Fruit fly (Drosophila melanogaster) whole organism, embryonic: ENCODE data around the gene CG11920.

Source experiments
- Adf1 ChIP-seq: fragments of 200-800 bp; sonication (Bioruptor generic); IDR thresholded peaks from 2 replicates; pipeline ENCODE4 v1.3.6; 2022; ENCODE audit warnings: missing biosample characterization, missing genetic modification characterization
- CG10431 ChIP-seq: fragments of 200-800 bp; sonication (Bioruptor generic); optimal IDR thresholded peaks from 3 replicates; lab custom pipeline; 2018; ENCODE audit warnings: missing biosample characterization, mild to moderate bottlenecking, missing genetic modification characterization
- CG10959 ChIP-seq: fragments of 200-800 bp; sonication (Bioruptor generic); IDR thresholded peaks from 2 replicates; pipeline ENCODE4 v1.3.6; 2022; ENCODE audit warnings: missing biosample characterization, missing genetic modification characterization
- CG11085 ChIP-seq: fragments of 200-800 bp; sonication (Bioruptor generic); IDR thresholded peaks from 2 replicates; pipeline ENCODE4 v1.3.6; 2022; ENCODE audit warnings: missing biosample characterization, missing genetic modification characterization
- CG11093 ChIP-seq: fragments of 200-800 bp; sonication (Bioruptor generic); IDR thresholded peaks from 3 replicates; pipeline ENCODE4 v1.3.6; 2022; ENCODE audit warnings: missing biosample characterization, missing genetic modification characterization
- CG11247 ChIP-seq: fragments of 200-800 bp; sonication (Bioruptor generic); IDR thresholded peaks from 2 replicates; pipeline ENCODE4 v1.3.6; 2022; ENCODE audit warnings: missing biosample characterization, missing genetic modification characterization
- CG11398 ChIP-seq: fragments of 200-800 bp; sonication (Bioruptor generic); optimal IDR thresholded peaks from 2 replicates; lab custom pipeline; 2016; ENCODE audit warnings: missing biosample characterization, missing genetic modification characterization
- CG11456 ChIP-seq: fragments of 200-800 bp; sonication (Bioruptor generic); IDR thresholded peaks from 3 replicates; pipeline ENCODE4 v1.3.6; 2022; ENCODE audit warnings: missing biosample characterization, missing genetic modification characterization
- CG11560 ChIP-seq: fragments of 200-800 bp; sonication (Bioruptor generic); IDR thresholded peaks from 3 replicates; pipeline ENCODE4 v1.3.6; 2022; ENCODE audit warnings: missing biosample characterization, missing genetic modification characterization
- CG11723 ChIP-seq: fragments of 200-800 bp; sonication (Bioruptor generic); optimal IDR thresholded peaks from 2 replicates; lab custom pipeline; 2017; ENCODE audit warnings: missing biosample characterization, mild to moderate bottlenecking, missing genetic modification characterization
- CG12219 ChIP-seq: fragments of 200-800 bp; sonication (Bioruptor generic); optimal IDR thresholded peaks from 3 replicates; lab custom pipeline; 2018; ENCODE audit warnings: missing biosample characterization, mild to moderate bottlenecking, missing genetic modification characterization
- CG1603 ChIP-seq: fragments of 200-800 bp; sonication (Bioruptor generic); optimal IDR thresholded peaks from 2 replicates; lab custom pipeline; 2019; ENCODE audit warnings: missing biosample characterization, mild to moderate bottlenecking, missing genetic modification characterization, moderate library complexity
- CG17912 ChIP-seq: fragments of 200-800 bp; sonication (Bioruptor generic); optimal IDR thresholded peaks from 2 replicates; lab custom pipeline; 2018; ENCODE audit warnings: missing biosample characterization, mild to moderate bottlenecking, missing genetic modification characterization
- CG18011 ChIP-seq: fragments of 200-800 bp; sonication (Bioruptor generic); optimal IDR thresholded peaks from 2 replicates; lab custom pipeline; 2017; ENCODE audit warnings: missing biosample characterization, missing genetic modification characterization, mild to moderate bottlenecking, moderate library complexity, missing genotype
- CG18262 ChIP-seq: fragments of 200-800 bp; optimal IDR thresholded peaks from 3 replicates; lab custom pipeline; 2019; ENCODE audit warnings: missing biosample characterization, mild to moderate bottlenecking, missing genetic modification characterization, moderate library complexity
- CG2202 ChIP-seq: fragments of 200-800 bp; sonication (Bioruptor generic); optimal IDR thresholded peaks from 2 replicates; lab custom pipeline; 2018; ENCODE audit warnings: missing biosample characterization, mild to moderate bottlenecking, missing genetic modification characterization
- CG3995 ChIP-seq: fragments of 200-800 bp; sonication (Bioruptor generic); optimal IDR thresholded peaks from 3 replicates; lab custom pipeline; 2016; ENCODE audit warnings: missing biosample characterization, missing genetic modification characterization
- CG4328 ChIP-seq: fragments of 200-800 bp; sonication (Bioruptor generic); optimal IDR thresholded peaks from 3 replicates; lab custom pipeline; 2017; ENCODE audit warnings: missing biosample characterization, missing genetic modification reagents, missing genetic modification characterization
- CG6689 ChIP-seq: fragments of 200-800 bp; sonication (Bioruptor generic); IDR thresholded peaks from 2 replicates; pipeline ENCODE4 v1.3.6; 2022; ENCODE audit warnings: missing biosample characterization, missing genetic modification characterization
- CG7556 ChIP-seq: fragments of 200-800 bp; sonication (Bioruptor generic); optimal IDR thresholded peaks from 2 replicates; lab custom pipeline; 2017; ENCODE audit warnings: missing biosample characterization, mild to moderate bottlenecking, missing genetic modification characterization
- CG7839 ChIP-seq: fragments of 200-800 bp; sonication (Bioruptor generic); optimal IDR thresholded peaks from 3 replicates; lab custom pipeline; 2018; ENCODE audit warnings: missing biosample characterization, mild to moderate bottlenecking, missing genetic modification characterization, moderate library complexity
- Dad ChIP-seq: fragments of 200-800 bp; sonication (Bioruptor generic); optimal IDR thresholded peaks from 3 replicates; lab custom pipeline; 2016; ENCODE audit warnings: missing biosample characterization, missing genetic modification characterization
- Doc3 ChIP-seq: fragments of 200-800 bp; sonication (Bioruptor generic); IDR thresholded peaks from 3 replicates; pipeline ENCODE4 v1.3.6; 2022; ENCODE audit warnings: missing biosample characterization, missing genetic modification characterization; ENCODE audit not compliant: partially characterized antibody
- Fer3 ChIP-seq: fragments of 200-800 bp; sonication (Bioruptor generic); optimal IDR thresholded peaks from 2 replicates; lab custom pipeline; 2018; ENCODE audit warnings: missing biosample characterization, mild to moderate bottlenecking, missing genetic modification characterization, moderate library complexity
- GATAe ChIP-seq: fragments of 200-800 bp; sonication (Bioruptor generic); conservative IDR thresholded peaks from 2 replicates; pipeline ENCODE4 v1.3.6; 2022; ENCODE audit warnings: missing biosample characterization, missing genetic modification characterization
- H2.0 ChIP-seq: fragments of 200-800 bp; sonication (Bioruptor generic); IDR thresholded peaks from 2 replicates; pipeline ENCODE4 v1.3.6; 2022; ENCODE audit warnings: missing biosample characterization, missing genetic modification characterization
- Med ChIP-seq: fragments of 200-800 bp; sonication (Bioruptor generic); peaks from one replicate; lab custom pipeline; 2016; ENCODE audit warnings: missing biosample characterization, missing genetic modification characterization, mild to moderate bottlenecking, inconsistent platforms, moderate library complexity
- NfI ChIP-seq: fragments of 200-800 bp; sonication (Bioruptor generic); optimal IDR thresholded peaks from 3 replicates; lab custom pipeline; 2018; ENCODE audit warnings: missing biosample characterization, mild to moderate bottlenecking, missing genetic modification characterization, moderate library complexity
- Stat92E ChIP-seq, 3 experiments: fragments of >200 bp in 2 of 3; fragments of 200-800 bp in 1 of 3; sonication (Bioruptor generic) in 1 of 3; optimal IDR thresholded peaks; 2 replicates each; lab custom pipeline; 2017 to 2019; ENCODE audit warnings: missing biosample characterization in 3 of 3, missing genetic modification characterization in 3 of 3, mild to moderate bottlenecking in 1 of 3, moderate library complexity in 1 of 3
- TFAM ChIP-seq: fragments of 200-800 bp; sonication (Bioruptor generic); optimal IDR thresholded peaks from 2 replicates; lab custom pipeline; 2017; ENCODE audit warnings: missing biosample characterization, missing genetic modification characterization, inconsistent platforms
- az2 ChIP-seq: fragments of 200-800 bp; sonication (Bioruptor generic); optimal IDR thresholded peaks from 3 replicates; lab custom pipeline; 2016; ENCODE audit warnings: missing biosample characterization, missing genetic modification characterization
- bowl ChIP-seq: fragments of 200-800 bp; sonication (Bioruptor generic); IDR thresholded peaks from 2 replicates; pipeline ENCODE4 v1.3.6; 2022; ENCODE audit warnings: missing biosample characterization, missing genetic modification characterization
- ci ChIP-seq: fragments of 200-800 bp; sonication (Bioruptor generic); IDR thresholded peaks from 3 replicates; pipeline ENCODE4 v1.3.6; 2022; ENCODE audit warnings: missing biosample characterization, missing genetic modification characterization
- disco-r ChIP-seq: fragments of 200-800 bp; sonication (Bioruptor generic); optimal IDR thresholded peaks from 2 replicates; lab custom pipeline; 2016; ENCODE audit warnings: missing biosample characterization, missing genetic modification characterization
- inv ChIP-seq: fragments of 200-800 bp; sonication (Bioruptor generic); IDR thresholded peaks from 2 replicates; pipeline ENCODE4 v1.3.6; 2022; ENCODE audit warnings: missing biosample characterization, missing genetic modification characterization; ENCODE audit not compliant: partially characterized antibody
- jing ChIP-seq: fragments of 200-800 bp; sonication (Bioruptor generic); optimal IDR thresholded peaks from 2 replicates; lab custom pipeline; 2018; ENCODE audit warnings: missing biosample characterization, mild to moderate bottlenecking, missing genetic modification characterization
- kay ChIP-seq: fragments of 200-800 bp; sonication (Bioruptor generic); optimal IDR thresholded peaks from 2 replicates; lab custom pipeline; 2016; ENCODE audit warnings: missing biosample characterization, missing genetic modification characterization
- kni ChIP-seq: fragments of 200-800 bp; sonication (Bioruptor generic); optimal IDR thresholded peaks from 3 replicates; lab custom pipeline; 2017; ENCODE audit warnings: mild to moderate bottlenecking, missing biosample characterization, missing genetic modification reagents, missing genetic modification characterization
- mld ChIP-seq: fragments of 200-800 bp; sonication (Bioruptor generic); IDR thresholded peaks from 3 replicates; pipeline ENCODE4 v1.3.6; 2022; ENCODE audit warnings: missing biosample characterization, missing genetic modification characterization; ENCODE audit not compliant: partially characterized antibody
- pan ChIP-seq, 4 experiments: fragments of >200 bp in 3 of 4; fragments of 200-800 bp in 1 of 4; sonication (Bioruptor generic) in 1 of 4; optimal IDR thresholded peaks in 3 of 4; IDR thresholded peaks in 1 of 4; 2 replicates each; pipeline versions ENCODE4 v1.3.6 to Lab custom; 2017 to 2022; ENCODE audit warnings: missing biosample characterization in 2 of 4, missing genetic modification characterization in 2 of 4, mixed read lengths in 1 of 4
- peb ChIP-seq: fragments of 200-800 bp; sonication (Bioruptor generic); IDR thresholded peaks from 2 replicates; pipeline ENCODE4 v1.3.6; 2022; ENCODE audit warnings: missing biosample characterization, missing genetic modification characterization
- pita ChIP-seq: fragments of 200-800 bp; sonication (Bioruptor generic); optimal IDR thresholded peaks from 2 replicates; lab custom pipeline; 2017; ENCODE audit warnings: missing biosample characterization, mild to moderate bottlenecking, missing genetic modification characterization
- pum ChIP-seq: fragments of 200-800 bp; sonication (Bioruptor generic); optimal IDR thresholded peaks from 2 replicates; lab custom pipeline; 2016; ENCODE audit warnings: missing biosample characterization, missing genetic modification characterization
- pzg ChIP-seq: fragments of 200-800 bp; sonication (Bioruptor generic); optimal IDR thresholded peaks from 3 replicates; lab custom pipeline; 2018; ENCODE audit warnings: missing biosample characterization, mild to moderate bottlenecking, missing genetic modification characterization, moderate library complexity
- sc ChIP-seq, 3 experiments: fragments of >200 bp in 2 of 3; fragments of 200-800 bp in 1 of 3; sonication (Bioruptor generic) in 1 of 3; optimal IDR thresholded peaks; 2 replicates in 2 of 3; 3 replicates in 1 of 3; lab custom pipeline; 2017; ENCODE audit warnings: mild to moderate bottlenecking in 1 of 3, missing biosample characterization in 1 of 3, missing genetic modification characterization in 1 of 3, missing genetic modification reagents in 1 of 3
- sima ChIP-seq: fragments of 200-800 bp; sonication (Bioruptor generic); optimal IDR thresholded peaks from 2 replicates; lab custom pipeline; 2016; ENCODE audit warnings: missing biosample characterization, missing genetic modification characterization
- stc ChIP-seq: fragments of 200-800 bp; sonication (Bioruptor generic); IDR thresholded peaks from 2 replicates; pipeline ENCODE4 v1.3.6; 2022; ENCODE audit warnings: missing biosample characterization, missing genetic modification characterization
- ttk ChIP-seq: fragments of 200-800 bp; sonication (Bioruptor generic); IDR thresholded peaks from 2 replicates; pipeline ENCODE4 v2.1.2; 2022; ENCODE audit warnings: missing biosample characterization, missing genetic modification characterization
- vvl ChIP-seq: fragments of 200-800 bp; sonication (Bioruptor generic); IDR thresholded peaks from 2 replicates; pipeline ENCODE4 v1.3.6; 2022; ENCODE audit warnings: missing biosample characterization, missing genetic modification characterization
- z ChIP-seq: fragments of 200-800 bp; sonication (Bioruptor generic); IDR thresholded peaks from 3 replicates; pipeline ENCODE4 v1.3.6; 2022; ENCODE audit warnings: missing biosample characterization, missing genetic modification characterization

The CG11920 gene

DNA sequence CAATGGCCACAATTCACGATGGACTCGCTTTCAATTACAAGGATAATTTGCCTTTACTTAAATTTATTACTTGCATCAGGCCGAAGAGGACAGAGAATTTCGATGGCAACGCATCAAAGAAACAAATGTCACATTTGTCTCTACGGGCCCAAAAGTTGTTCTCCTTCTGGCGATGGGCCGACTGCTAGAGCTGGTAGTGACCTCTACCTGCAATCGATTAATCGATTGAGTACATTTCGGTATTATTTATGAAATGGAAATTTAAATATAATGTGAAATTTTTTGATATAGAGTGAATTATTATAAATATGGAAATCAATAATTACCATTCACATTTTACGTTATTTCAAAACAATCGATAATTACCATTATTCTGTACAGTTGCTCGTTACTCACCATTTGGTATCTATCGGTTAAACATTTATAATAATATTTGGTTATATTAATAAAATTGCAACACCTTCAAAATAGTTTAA is 48.1 kb downstream of the CG11920 start, which contains the start of the genes CG31510 and TTLL5 (continued):
- TF ChIP-seq CG1603 (tag; lab: Kevin White, UChicago) = no peak
- TF ChIP-seq CG11560 = 0 out of 3 replicates have a peak, but pooled peaks have one; percentile 30
- 0 out of 2 replicates have a peak, but pooled peaks have one; percentile 31 for TF ChIP-seq stc (GFP tag; lab: Robert Waterston, UW)
- TF ChIP-seq Dad (GFP tag; lab: Kevin White, UChicago) = no peak
- no peak for TF ChIP-seq TFAM
- no peak for TF ChIP-seq CG11398 (GFP tag; lab: Kevin White, UChicago)
- no peak for TF ChIP-seq CG11456
- TF ChIP-seq pan (optimal IDR thresholded peaks at IDR 0.05; lab: Kevin White, UChicago) = no peak
- no peak for TF ChIP-seq pan (GFP tag; optimal IDR thresholded peaks at IDR 0.05 in 1 of 2, IDR thresholded peaks at IDR 0.05 in 1 of 2)
- TF ChIP-seq Doc3 (GFP tag; lab: Robert Waterston, UW) = peak; percentile 70
- no peak for TF ChIP-seq CG7556 (GFP tag; lab: Kevin White, UChicago)
- no peak; the same call in 1 of the 2 replicates for TF ChIP-seq vvl (GFP tag; lab: Robert Waterston, UW)
- TF ChIP-seq kni (GFP tag; lab: Kevin White, UChicago) = no peak
- TF ChIP-seq CG6689 (GFP tag; lab: Robert Waterston, UW) = no peak
- TF ChIP-seq pita (GFP tag; lab: Kevin White, UChicago) = no peak
- peak; percentile 13; the same call in 1 of the 2 replicates for TF ChIP-seq H2.0
- TF ChIP-seq CG11723 (GFP tag; lab: Kevin White, UChicago) = no peak
- no peak for TF ChIP-seq mld
- no peak for TF ChIP-seq Adf1 (GFP tag; lab: Robert Waterston, UW)
- no peak for TF ChIP-seq CG10431
- TF ChIP-seq Stat92E (GFP tag; optimal IDR thresholded peaks at IDR 0.05; lab: Kevin White, UChicago) = peak in 1 of 3 experiments; percentile 16
- TF ChIP-seq CG4328 = no peak
- TF ChIP-seq bowl (GFP tag; lab: Robert Waterston, UW) = no peak
- peak; percentile 79 for TF ChIP-seq CG3995
- TF ChIP-seq ttk (GFP tag; lab: Robert Waterston, UW) = no peak
- no peak for TF ChIP-seq Fer3
- TF ChIP-seq CG7839 (tag; lab: Kevin White, UChicago) = no peak
- no peak for TF ChIP-seq sc (optimal IDR thresholded peaks at IDR 0.05; lab: Kevin White, UChicago)
- TF ChIP-seq sc (GFP tag; optimal IDR thresholded peaks at IDR 0.05; lab: Kevin White, UChicago) = no peak
- no peak for TF ChIP-seq Med (GFP tag; lab: Kevin White, UChicago)
- TF ChIP-seq z (GFP tag; lab: Robert Waterston, UW) = no peak
- no peak for TF ChIP-seq kay (GFP tag; lab: Kevin White, UChicago)
- no peak for TF ChIP-seq CG11247 (GFP tag; lab: Robert Waterston, UW)
- no peak for TF ChIP-seq CG18011
- TF ChIP-seq NfI (GFP tag; lab: Kevin White, UChicago) = no peak
- no peak for TF ChIP-seq pum (GFP tag; lab: Kevin White, UChicago)
- TF ChIP-seq CG11093 = no peak
- TF ChIP-seq CG12219 (GFP tag; lab: Kevin White, UChicago) = no peak
- TF ChIP-seq jing (GFP tag; lab: Kevin White, UChicago) = no peak
- TF ChIP-seq inv = no peak; the same call in 1 of the 2 replicates
- no peak for TF ChIP-seq CG17912 (GFP tag; lab: Kevin White, UChicago)
- peak; percentile 43 for TF ChIP-seq pzg (GFP tag; lab: Kevin White, UChicago)
- no peak for TF ChIP-seq peb (GFP tag; lab: Robert Waterston, UW)
- TF ChIP-seq ci (GFP tag; lab: Robert Waterston, UW) = no peak
- no peak for TF ChIP-seq az2 (GFP tag; lab: Kevin White, UChicago)
- no peak for TF ChIP-seq disco-r
- TF ChIP-seq CG2202 = no peak
- no peak for TF ChIP-seq GATAe (GFP tag; lab: Robert Waterston, UW)
- no peak for TF ChIP-seq sima
- no peak for TF ChIP-seq CG10959
- TF ChIP-seq CG18262 (tag; lab: Kevin White, UChicago) = no peak
- TF ChIP-seq CG11085 (GFP tag; lab: Robert Waterston, UW) = no peak
